Fruit fly (Drosophila melanogaster) whole organism, embryonic: ENCODE measurements around the gene UQCR-14.

ENCODE experiments used
- CG15514 ChIP-seq: fragments of 200-800 bp; sonication (Bioruptor generic); optimal IDR thresholded peaks from 3 replicates; lab custom pipeline; 2017; ENCODE audit warnings: missing biosample characterization, missing genetic modification characterization, mild to moderate bottlenecking, moderate library complexity, missing genetic modification reagents
- NFAT ChIP-seq: fragments of 200-800 bp; sonication (Bioruptor generic); IDR thresholded peaks from 2 replicates; pipeline ENCODE4 v1.3.6; 2022; ENCODE audit warnings: missing biosample characterization, missing genetic modification characterization
- chm ChIP-seq: fragments of 200-800 bp; sonication (Bioruptor generic); IDR thresholded peaks from 2 replicates; pipeline ENCODE4 v1.3.6; 2022; ENCODE audit warnings: missing biosample characterization, missing genetic modification characterization
- en ChIP-seq: fragments of 200-800 bp; sonication (Bioruptor generic); optimal IDR thresholded peaks from 2 replicates; lab custom pipeline; 2016; ENCODE audit warnings: missing biosample characterization, missing genetic modification characterization
- kah ChIP-seq: fragments of 200-800 bp; sonication (Bioruptor generic); optimal IDR thresholded peaks from 2 replicates; lab custom pipeline; 2018; ENCODE audit warnings: missing biosample characterization, mild to moderate bottlenecking, missing genetic modification characterization
- tll ChIP-seq, 2 experiments: fragments of 200-800 bp in 1 of 2; fragments of >200 bp in 1 of 2; sonication (Bioruptor generic) in 1 of 2; optimal IDR thresholded peaks; 2 replicates each; lab custom pipeline; 2017 to 2019; ENCODE audit warnings: missing biosample characterization in 2 of 2, missing genetic modification characterization in 2 of 2, mild to moderate bottlenecking in 1 of 2, moderate library complexity in 1 of 2

dm6 chrX:16313078-16313875 is 27.2 kb downstream of the UQCR-14 start, which contains the start of the genes CG9915 and SWIP:
- TF ChIP-seq NFAT (GFP tag; lab: Robert Waterston, UW) (no peak), tll (GFP tag; optimal IDR thresholded peaks at IDR 0.05; lab: Kevin White, UChicago) (no peak), en (no peak), kah (GFP tag; lab: Kevin White, UChicago) (no peak), chm (GFP tag; lab: Robert Waterston, UW) (no peak), CG15514 (peak; percentile 19)
